Fruit fly (Drosophila melanogaster) whole organism, pupa: ENCODE measurements around the gene polybromo.

Experiments used
- CG10348 ChIP-seq: fragments of 200-800 bp; sonication (Bioruptor generic); IDR thresholded peaks from 2 replicates; pipeline ENCODE4 v1.3.6; 2022; ENCODE audit warnings: missing biosample characterization, missing genetic modification characterization
- CG12605 ChIP-seq: fragments of 200-800 bp; sonication (Bioruptor generic); IDR thresholded peaks from 2 replicates; pipeline ENCODE4 v1.3.6; 2022; ENCODE audit warnings: missing biosample characterization, missing genetic modification characterization
- CG13204 ChIP-seq: fragments of 200-800 bp; sonication (Bioruptor generic); optimal IDR thresholded peaks from 2 replicates; lab custom pipeline; 2018; ENCODE audit warnings: missing biosample characterization, mild to moderate bottlenecking, missing genetic modification characterization, moderate library complexity
- CG14655 ChIP-seq: fragments of 200-800 bp; sonication (Bioruptor generic); optimal IDR thresholded peaks from 3 replicates; lab custom pipeline; 2017; ENCODE audit warnings: mild to moderate bottlenecking, missing biosample characterization, missing genetic modification reagents, missing genetic modification characterization
- CG15710 ChIP-seq: fragments of 200-800 bp; sonication (Bioruptor generic); optimal IDR thresholded peaks from 2 replicates; lab custom pipeline; 2018; ENCODE audit warnings: missing biosample characterization, mild to moderate bottlenecking, missing genetic modification characterization, moderate library complexity
- CG17806 ChIP-seq: fragments of 200-800 bp; sonication (Bioruptor generic); optimal IDR thresholded peaks from 2 replicates; lab custom pipeline; 2018; ENCODE audit warnings: missing biosample characterization, mild to moderate bottlenecking, missing genetic modification characterization, moderate library complexity
- CG32121 ChIP-seq: fragments of 200-800 bp; sonication (Bioruptor generic); IDR thresholded peaks from 2 replicates; pipeline ENCODE4 v1.3.6; 2022; ENCODE audit warnings: missing biosample characterization, missing genetic modification characterization
- CG34367 ChIP-seq: fragments of 200-800 bp; sonication (Bioruptor generic); optimal IDR thresholded peaks from 2 replicates; lab custom pipeline; 2018; ENCODE audit warnings: missing biosample characterization, mild to moderate bottlenecking, missing genetic modification characterization
- CG4496 ChIP-seq: fragments of 200-800 bp; sonication (Bioruptor generic); IDR thresholded peaks from 3 replicates; pipeline ENCODE4 v1.3.6; 2022; ENCODE audit warnings: missing biosample characterization, missing genetic modification characterization
- CG8159 ChIP-seq: fragments of 200-800 bp; sonication (Bioruptor generic); optimal IDR thresholded peaks from 3 replicates; lab custom pipeline; 2018; ENCODE audit warnings: missing biosample characterization, mild to moderate bottlenecking, missing genetic modification characterization, moderate library complexity
- CG8301 ChIP-seq: fragments of 200-800 bp; sonication (Bioruptor generic); optimal IDR thresholded peaks from 2 replicates; lab custom pipeline; 2018; ENCODE audit warnings: missing biosample characterization, mild to moderate bottlenecking, missing genetic modification characterization
- CG9948 ChIP-seq: fragments of 200-800 bp; sonication (Bioruptor generic); optimal IDR thresholded peaks from 2 replicates; lab custom pipeline; 2018; ENCODE audit warnings: missing biosample characterization, mild to moderate bottlenecking, missing genetic modification characterization, moderate library complexity
- D1 ChIP-seq: fragments of 200-800 bp; sonication (Bioruptor generic); optimal IDR thresholded peaks from 2 replicates; lab custom pipeline; 2018; ENCODE audit warnings: missing biosample characterization, mild to moderate bottlenecking, missing genetic modification characterization, moderate library complexity
- EcR ChIP-seq: fragments of 200-800 bp; sonication (Bioruptor generic); optimal IDR thresholded peaks from 3 replicates; lab custom pipeline; 2019; ENCODE audit warnings: missing biosample characterization, missing genetic modification characterization, mild to moderate bottlenecking, moderate library complexity, missing genetic modification reagents
- Ets98B ChIP-seq: fragments of 200-800 bp; sonication (Bioruptor generic); IDR thresholded peaks from 2 replicates; pipeline ENCODE4 v1.3.6; 2022; ENCODE audit warnings: missing biosample characterization, missing genetic modification characterization
- Pif1A ChIP-seq: fragments of 200-800 bp; sonication (Bioruptor generic); optimal IDR thresholded peaks from 3 replicates; lab custom pipeline; 2016; ENCODE audit warnings: missing biosample characterization, missing genetic modification characterization
- Pif1B ChIP-seq: fragments of 200-800 bp; sonication (Bioruptor generic); optimal IDR thresholded peaks from 3 replicates; lab custom pipeline; 2016; ENCODE audit warnings: missing biosample characterization, missing genetic modification characterization
- Snoo ChIP-seq: fragments of 200-800 bp; sonication (Bioruptor generic); optimal IDR thresholded peaks from 3 replicates; lab custom pipeline; 2017; ENCODE audit warnings: missing biosample characterization, mild to moderate bottlenecking, missing genetic modification characterization, inconsistent platforms
- fd96Ca ChIP-seq: fragments of 200-800 bp; sonication (Bioruptor generic); IDR thresholded peaks from 3 replicates; pipeline ENCODE4 v1.3.6; 2022; ENCODE audit warnings: missing biosample characterization, missing genetic modification characterization
- gl ChIP-seq: fragments of 200-800 bp; sonication (Bioruptor generic); optimal IDR thresholded peaks from 2 replicates; lab custom pipeline; 2018; ENCODE audit warnings: missing biosample characterization, mild to moderate bottlenecking, missing genetic modification characterization
- rn ChIP-seq: fragments of 200-800 bp; sonication (Bioruptor generic); IDR thresholded peaks from 2 replicates; pipeline ENCODE4 v1.3.6; 2022; ENCODE audit warnings: missing biosample characterization, missing genetic modification characterization

Gene polybromo

DNA sequence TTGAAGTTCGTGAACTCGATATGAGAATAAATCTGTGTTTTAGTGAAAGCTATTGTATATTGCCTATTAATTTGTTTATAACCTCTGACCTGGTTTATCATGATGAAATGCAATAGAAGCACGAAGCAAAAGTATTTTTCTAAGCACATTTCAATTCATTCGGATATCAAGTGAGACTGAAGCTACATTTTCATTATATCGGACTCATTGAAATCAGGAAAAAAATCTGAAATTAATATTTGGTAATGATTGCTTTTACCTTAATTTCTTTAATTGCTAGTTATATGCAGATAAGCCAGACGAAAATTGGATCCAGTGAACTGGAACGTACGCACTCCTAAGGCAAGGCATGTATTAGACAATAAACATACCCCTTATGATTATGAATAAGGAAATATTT is 36.0 kb upstream of the polybromo start, which contains the start of gene CG33658:
Gene CG33658, minus strand, starts transcription at position 101 of the 400 bp plus-strand sequence.
- TF ChIP-seq CG8159 (tag; lab: Kevin White, UChicago) (no peak), CG13204 (GFP tag; lab: Kevin White, UChicago) (no peak), CG8301 (no peak), gl (tag; lab: Kevin White, UChicago) (no peak), CG17806 (tag; lab: Kevin White, UChicago) (no peak), Pif1A (GFP tag; lab: Kevin White, UChicago) (no peak), CG34367 (tag; lab: Kevin White, UChicago) (no peak), Ets98B (GFP tag; lab: Robert Waterston, UW) (no peak), Pif1B (GFP tag; lab: Kevin White, UChicago) (no peak), CG14655 (GFP tag; lab: Kevin White, UChicago) (no peak), CG15710 (tag; lab: Kevin White, UChicago) (no peak), rn (GFP tag; lab: Robert Waterston, UW) (no peak), CG9948 (tag; lab: Kevin White, UChicago) (no peak), CG4496 (GFP tag; lab: Robert Waterston, UW) (no peak), CG32121 (GFP tag; lab: Robert Waterston, UW) (no peak), fd96Ca (GFP tag; lab: Robert Waterston, UW) (no peak), D1 (tag; lab: Kevin White, UChicago) (no peak), Snoo (tag; lab: Kevin White, UChicago) (no peak)

DNA sequence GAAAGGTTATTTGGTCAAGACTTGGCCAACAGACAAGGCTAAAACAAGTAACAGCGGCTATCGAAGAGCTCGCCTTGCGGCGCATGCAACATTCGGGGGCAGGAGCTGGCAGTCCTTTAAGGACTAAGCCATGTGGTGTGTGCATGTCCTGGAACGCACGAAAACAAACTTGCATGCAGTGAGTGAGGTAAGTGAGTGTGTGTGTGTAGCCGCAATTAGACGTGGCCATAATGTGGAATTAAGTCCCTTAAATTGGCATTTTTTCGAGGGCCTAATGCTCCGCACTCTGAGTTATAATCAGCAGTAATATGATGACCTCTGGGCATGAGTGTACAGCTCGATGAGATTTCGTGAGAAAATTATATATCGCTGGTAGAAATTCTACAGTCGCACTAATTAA is 28.6 kb upstream of the polybromo start, which contains the start of gene sosie:
Gene sosie, plus strand, starts transcription at position 301 of the 400 bp plus-strand sequence.
- no peak for TF ChIP-seq CG8159 (tag; lab: Kevin White, UChicago)
- no peak for TF ChIP-seq Pif1B (GFP tag; lab: Kevin White, UChicago)
- TF ChIP-seq EcR (GFP tag; lab: Kevin White, UChicago): no peak
- no peak for TF ChIP-seq fd96Ca (GFP tag; lab: Robert Waterston, UW)
- 0 out of 2 replicates have a peak, but pooled peaks have one; percentile 13 for TF ChIP-seq rn (GFP tag; lab: Robert Waterston, UW)

DNA sequence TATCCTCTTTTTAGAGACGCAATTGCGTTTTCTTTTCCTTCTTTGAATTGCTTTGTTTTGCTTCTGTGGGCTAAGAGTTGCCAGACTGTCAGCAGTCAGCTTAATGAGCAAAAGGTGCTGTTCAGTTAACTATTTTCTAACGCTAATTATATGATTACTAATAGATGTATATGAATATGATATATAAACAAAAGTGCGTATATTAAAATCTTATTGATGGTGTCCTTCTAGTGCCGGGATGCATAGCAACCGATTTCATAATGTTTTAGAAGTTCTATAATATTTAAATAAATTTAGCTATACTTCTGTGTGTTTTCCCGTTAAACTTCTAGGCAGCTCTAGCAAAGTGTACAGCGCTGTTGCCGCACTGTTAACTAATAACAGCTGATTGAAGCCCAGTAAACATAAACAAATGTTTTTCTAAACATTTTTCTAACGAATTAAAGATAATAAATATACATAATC is 24.9 kb upstream of the polybromo start, which contains the start of the genes Kaz and CG43273:
Gene Kaz, minus strand, starts transcription at position 73 of the 465 bp plus-strand sequence.
Gene CG43273, plus strand, starts transcription at position 415 of the 465 bp plus-strand sequence.
- peak; percentile 14; the same call in 1 of the 2 replicates for TF ChIP-seq CG32121 (GFP tag; lab: Robert Waterston, UW)
- no peak for TF ChIP-seq gl (tag; lab: Kevin White, UChicago)
- TF ChIP-seq CG13204 (GFP tag; lab: Kevin White, UChicago): no peak
- TF ChIP-seq Snoo (tag; lab: Kevin White, UChicago): no peak
- TF ChIP-seq rn (GFP tag; lab: Robert Waterston, UW): no peak
- no peak for TF ChIP-seq CG8301
- TF ChIP-seq fd96Ca (GFP tag; lab: Robert Waterston, UW): no peak
- TF ChIP-seq CG15710 (tag; lab: Kevin White, UChicago): no peak
- TF ChIP-seq CG4496 (GFP tag; lab: Robert Waterston, UW): peak; percentile 52; the same call in 1 of the 3 replicates
- TF ChIP-seq CG10348 (GFP tag; lab: Robert Waterston, UW): no peak
- TF ChIP-seq CG9948 (tag; lab: Kevin White, UChicago): no peak
- TF ChIP-seq D1 (tag; lab: Kevin White, UChicago): no peak
- TF ChIP-seq CG14655 (GFP tag; lab: Kevin White, UChicago): no peak
- no peak for TF ChIP-seq CG34367 (tag; lab: Kevin White, UChicago)

DNA sequence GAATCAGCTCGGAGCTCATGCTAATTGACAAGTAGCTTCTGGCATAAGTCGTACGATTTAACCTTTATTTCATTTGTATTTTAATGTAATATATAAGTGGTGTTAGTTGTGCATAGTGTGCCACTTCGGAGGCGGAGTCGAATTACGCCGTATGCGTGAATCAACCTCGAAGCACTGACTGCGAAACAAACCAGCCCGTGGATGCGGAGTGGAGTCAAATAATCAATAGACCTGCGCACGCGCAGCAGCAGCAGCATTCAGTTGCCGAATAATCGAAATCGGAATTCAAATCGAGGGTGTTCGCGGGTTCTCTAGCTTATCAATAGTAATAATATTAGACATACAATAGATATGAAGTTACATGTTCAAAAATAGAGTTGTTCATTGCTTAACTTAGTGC is 23.2 kb upstream of the polybromo start, which contains the start of gene RabX4:
Gene RabX4, minus strand, starts transcription at position 176 of the 400 bp plus-strand sequence.
- TF ChIP-seq CG15710 (tag; lab: Kevin White, UChicago) (no peak), CG17806 (tag; lab: Kevin White, UChicago) (no peak), CG12605 (GFP tag; lab: Robert Waterston, UW) (no peak), gl (tag; lab: Kevin White, UChicago) (no peak), CG34367 (tag; lab: Kevin White, UChicago) (no peak), fd96Ca (GFP tag; lab: Robert Waterston, UW) (no peak), EcR (GFP tag; lab: Kevin White, UChicago) (no peak), CG9948 (tag; lab: Kevin White, UChicago) (no peak), CG4496 (GFP tag; lab: Robert Waterston, UW) (no peak), Pif1A (GFP tag; lab: Kevin White, UChicago) (no peak), Snoo (tag; lab: Kevin White, UChicago) (no peak), CG32121 (GFP tag; lab: Robert Waterston, UW) (no peak), Ets98B (GFP tag; lab: Robert Waterston, UW) (no peak), CG14655 (GFP tag; lab: Kevin White, UChicago) (no peak), CG8159 (tag; lab: Kevin White, UChicago) (no peak), D1 (tag; lab: Kevin White, UChicago) (no peak), CG13204 (GFP tag; lab: Kevin White, UChicago) (no peak), rn (GFP tag; lab: Robert Waterston, UW) (no peak), CG8301 (no peak)

DNA sequence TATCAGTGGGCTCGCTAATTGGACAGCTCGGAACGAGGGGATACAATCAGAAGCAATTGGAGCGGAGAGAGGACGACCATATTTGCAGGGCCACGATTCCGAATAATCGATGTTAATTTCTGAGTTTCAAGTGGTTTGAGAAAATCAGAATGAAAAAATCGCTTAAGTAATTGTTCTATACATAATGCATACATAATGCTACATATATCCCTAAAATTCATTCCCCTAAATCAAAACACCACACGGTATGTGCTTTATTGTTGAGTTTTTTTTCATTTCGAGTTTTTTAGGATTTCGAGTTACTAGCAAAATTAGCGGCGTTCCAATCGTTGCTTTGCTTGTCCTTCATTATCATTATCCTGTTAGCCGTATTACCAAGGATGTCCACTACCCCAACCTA is 20.5 kb upstream of the polybromo start, which contains the start of gene niki:
Gene niki, minus strand, starts transcription at position 101 of the 400 bp plus-strand sequence.
- TF ChIP-seq CG10348 (GFP tag; lab: Robert Waterston, UW) (no peak), CG14655 (GFP tag; lab: Kevin White, UChicago) (no peak), CG13204 (GFP tag; lab: Kevin White, UChicago) (no peak), CG34367 (tag; lab: Kevin White, UChicago) (no peak), CG15710 (tag; lab: Kevin White, UChicago) (no peak), CG12605 (GFP tag; lab: Robert Waterston, UW) (no peak), fd96Ca (GFP tag; lab: Robert Waterston, UW) (no peak), gl (tag; lab: Kevin White, UChicago) (no peak), CG32121 (GFP tag; lab: Robert Waterston, UW) (no peak), Pif1B (GFP tag; lab: Kevin White, UChicago) (no peak), CG17806 (tag; lab: Kevin White, UChicago) (no peak), D1 (tag; lab: Kevin White, UChicago) (no peak), Pif1A (GFP tag; lab: Kevin White, UChicago) (no peak), CG4496 (GFP tag; lab: Robert Waterston, UW) (no peak), EcR (GFP tag; lab: Kevin White, UChicago) (no peak), Snoo (tag; lab: Kevin White, UChicago) (no peak), CG8301 (no peak), CG9948 (tag; lab: Kevin White, UChicago) (no peak), Ets98B (GFP tag; lab: Robert Waterston, UW) (no peak)
